Worm (Caenorhabditis elegans): Measurements from ENCODE around the gene F28F9.3.

DNA sequence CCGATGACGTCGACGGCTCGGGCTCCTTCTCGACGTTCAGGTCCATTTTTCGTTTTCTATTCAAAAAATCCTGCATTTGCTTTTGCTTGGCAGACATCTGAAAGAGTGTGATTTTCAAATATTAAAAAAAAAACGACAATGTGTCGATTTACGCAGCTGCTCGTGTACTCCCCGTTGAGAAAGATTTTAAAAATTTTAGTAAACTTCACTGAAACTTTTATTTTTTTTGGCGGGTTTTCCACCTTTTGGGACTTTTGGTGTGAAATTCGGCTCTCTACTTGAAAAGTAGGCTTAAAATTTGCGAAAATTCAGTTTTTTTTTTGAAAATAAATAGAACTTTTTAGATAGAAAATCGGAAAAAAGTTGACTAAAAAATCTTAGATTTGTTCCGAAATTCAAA lies 19.6 kb upstream of the F28F9.3 start, which contains the start of gene M02B7.7:
- TF ChIP-seq snpc-4 (tag; optimal IDR thresholded peaks at IDR 0.05), result no peak
- no peak for TF ChIP-seq ztf-11 (tag; optimal IDR thresholded peaks at IDR 0.05)
- TF ChIP-seq unc-39 (tag; optimal IDR thresholded peaks at IDR 0.05), result no peak
- TF ChIP-seq nhr-28 (tag; optimal IDR thresholded peaks at IDR 0.05), result no peak
- TF ChIP-seq lin-13 (tag; optimal IDR thresholded peaks at IDR 0.05), result no peak
- no peak for TF ChIP-seq sptf-1 (tag; optimal IDR thresholded peaks at IDR 0.05)
- no peak for TF ChIP-seq blmp-1 (tag; optimal IDR thresholded peaks at IDR 0.05)
- TF ChIP-seq nhr-76 (tag; optimal IDR thresholded peaks at IDR 0.05), result no peak
- TF ChIP-seq ham-2 (GFP tag; optimal IDR thresholded peaks at IDR 0.05), result no peak
- TF ChIP-seq bed-3 (GFP tag; optimal IDR thresholded peaks at IDR 0.05), result no peak
